Fruit fly (Drosophila melanogaster) whole organism, embryonic: ENCODE data around the gene CG14965.
A peak's percentile ranks its signal among the peaks of the same experiment; 100 is the strongest.

Experiments
- Aef1 ChIP-seq: fragments of 200-800 bp; sonication (Bioruptor generic); IDR thresholded peaks from 3 replicates; pipeline ENCODE4 v1.3.6; 2022; ENCODE audit warnings: missing biosample characterization, missing genetic modification characterization
- CG10147 ChIP-seq: fragments of 200-800 bp; sonication (Bioruptor generic); optimal IDR thresholded peaks from 2 replicates; lab custom pipeline; 2019; ENCODE audit warnings: missing biosample characterization, mild to moderate bottlenecking, missing genetic modification characterization, moderate library complexity
- CG10267 ChIP-seq: fragments of 200-800 bp; sonication (Bioruptor generic); optimal IDR thresholded peaks from 2 replicates; lab custom pipeline; 2018; ENCODE audit warnings: missing biosample characterization, mild to moderate bottlenecking, missing genetic modification characterization, moderate library complexity
- CG10543 ChIP-seq: fragments of 200-800 bp; sonication (Bioruptor generic); optimal IDR thresholded peaks from 3 replicates; lab custom pipeline; 2017; ENCODE audit warnings: missing biosample characterization, mild to moderate bottlenecking, missing genetic modification characterization, moderate library complexity
- CG10565 ChIP-seq: fragments of 200-800 bp; sonication (Bioruptor generic); optimal IDR thresholded peaks from 3 replicates; lab custom pipeline; 2016; ENCODE audit warnings: missing biosample characterization, mild to moderate bottlenecking, missing genetic modification characterization
- CG11695 ChIP-seq: fragments of 200-800 bp; sonication (Bioruptor generic); IDR thresholded peaks from 3 replicates; pipeline ENCODE4 v1.3.6; 2022; ENCODE audit warnings: missing biosample characterization, missing genetic modification characterization
- CG12659 ChIP-seq: fragments of 200-800 bp; sonication (Bioruptor generic); optimal IDR thresholded peaks from 3 replicates; lab custom pipeline; 2017; ENCODE audit warnings: mild to moderate bottlenecking, missing biosample characterization, missing genetic modification reagents, missing genetic modification characterization
- CG13775 ChIP-seq: fragments of 200-800 bp; sonication (Bioruptor generic); optimal IDR thresholded peaks from 3 replicates; lab custom pipeline; 2017; ENCODE audit warnings: missing biosample characterization, mild to moderate bottlenecking, missing genetic modification characterization
- CG14014 ChIP-seq: fragments of 200-800 bp; sonication (Bioruptor generic); IDR thresholded peaks from 2 replicates; pipeline ENCODE4 v1.3.6; 2022; ENCODE audit warnings: missing biosample characterization, missing genetic modification characterization
- CG15514 ChIP-seq: fragments of 200-800 bp; sonication (Bioruptor generic); optimal IDR thresholded peaks from 3 replicates; lab custom pipeline; 2017; ENCODE audit warnings: missing biosample characterization, missing genetic modification characterization, mild to moderate bottlenecking, moderate library complexity, missing genetic modification reagents
- CG16863 ChIP-seq: fragments of 200-800 bp; sonication (Bioruptor generic); optimal IDR thresholded peaks from 3 replicates; lab custom pipeline; 2016; ENCODE audit warnings: missing biosample characterization, missing genetic modification characterization
- CG17802 ChIP-seq: fragments of 200-800 bp; sonication (Bioruptor generic); optimal IDR thresholded peaks from 2 replicates; lab custom pipeline; 2018; ENCODE audit warnings: missing biosample characterization, mild to moderate bottlenecking, missing genetic modification characterization, moderate library complexity
- CG2116 ChIP-seq: fragments of 200-800 bp; sonication (Bioruptor generic); optimal IDR thresholded peaks from 3 replicates; lab custom pipeline; 2018; ENCODE audit warnings: missing biosample characterization, mild to moderate bottlenecking, missing genetic modification characterization
- CG34224 ChIP-seq: fragments of 200-800 bp; sonication (Bioruptor generic); IDR thresholded peaks from 3 replicates; pipeline ENCODE4 v1.3.6; 2022; ENCODE audit warnings: missing biosample characterization, missing genetic modification characterization; ENCODE audit not compliant: partially characterized antibody
- CG7357 ChIP-seq: fragments of 200-800 bp; sonication (Bioruptor generic); IDR thresholded peaks from 3 replicates; pipeline ENCODE4 v1.3.6; 2022; ENCODE audit warnings: missing biosample characterization, missing genetic modification characterization
- CG7928 ChIP-seq: fragments of 200-800 bp; sonication (Bioruptor generic); optimal IDR thresholded peaks from 2 replicates; lab custom pipeline; 2017; ENCODE audit warnings: missing biosample characterization, mild to moderate bottlenecking, missing genetic modification characterization
- CG9797 ChIP-seq: fragments of 200-800 bp; sonication (Bioruptor generic); optimal IDR thresholded peaks from 3 replicates; lab custom pipeline; 2018; ENCODE audit warnings: missing biosample characterization, mild to moderate bottlenecking, missing genetic modification characterization
- Dbx ChIP-seq: fragments of 200-800 bp; sonication (Bioruptor generic); IDR thresholded peaks from 3 replicates; pipeline ENCODE4 v1.3.6; 2022; ENCODE audit warnings: missing biosample characterization, missing genetic modification characterization
- Dek ChIP-seq: fragments of 200-800 bp; sonication (Bioruptor generic); optimal IDR thresholded peaks from 3 replicates; lab custom pipeline; 2019; ENCODE audit warnings: missing biosample characterization, mild to moderate bottlenecking, missing genetic modification characterization, moderate library complexity
- H15 ChIP-seq: fragments of 200-800 bp; sonication (Bioruptor generic); IDR thresholded peaks from 3 replicates; pipeline ENCODE4 v1.3.6; 2022; ENCODE audit warnings: missing biosample characterization, missing genetic modification characterization
- HLH4C ChIP-seq: fragments of 200-800 bp; sonication (Bioruptor generic); IDR thresholded peaks from 3 replicates; pipeline ENCODE4 v1.3.6; 2022; ENCODE audit warnings: missing biosample characterization, missing genetic modification characterization; ENCODE audit not compliant: partially characterized antibody
- Hr39 ChIP-seq: fragments of >200 bp; optimal IDR thresholded peaks from 2 replicates; lab custom pipeline; 2017
- MESR4 ChIP-seq: fragments of 200-800 bp; sonication (Bioruptor generic); optimal IDR thresholded peaks from 2 replicates; lab custom pipeline; 2018; ENCODE audit warnings: missing biosample characterization, mild to moderate bottlenecking, missing genetic modification characterization, moderate library complexity
- Max ChIP-seq: fragments of 200-800 bp; sonication (Bioruptor generic); optimal IDR thresholded peaks from 2 replicates; lab custom pipeline; 2016; ENCODE audit warnings: missing biosample characterization, mild to moderate bottlenecking, missing genetic modification characterization
- Mrtf ChIP-seq: fragments of 200-800 bp; sonication (Bioruptor generic); IDR thresholded peaks from 3 replicates; pipeline ENCODE4 v1.3.6; 2022; ENCODE audit warnings: missing biosample characterization, missing genetic modification characterization
- Myb ChIP-seq: fragments of 200-800 bp; sonication (Bioruptor generic); optimal IDR thresholded peaks from 2 replicates; lab custom pipeline; 2016; ENCODE audit warnings: missing biosample characterization, missing genetic modification characterization
- NfI ChIP-seq: fragments of 200-800 bp; sonication (Bioruptor generic); optimal IDR thresholded peaks from 3 replicates; lab custom pipeline; 2018; ENCODE audit warnings: missing biosample characterization, mild to moderate bottlenecking, missing genetic modification characterization, moderate library complexity
- PHDP ChIP-seq: fragments of 200-800 bp; sonication (Bioruptor generic); optimal IDR thresholded peaks from 3 replicates; lab custom pipeline; 2018; ENCODE audit warnings: missing biosample characterization, mild to moderate bottlenecking, missing genetic modification characterization, moderate library complexity
- Rx ChIP-seq: fragments of 200-800 bp; sonication (Bioruptor generic); IDR thresholded peaks from 2 replicates; pipeline ENCODE4 v1.3.6; 2022; ENCODE audit warnings: missing biosample characterization, missing genetic modification characterization
- caup ChIP-seq: fragments of 200-800 bp; sonication (Bioruptor generic); optimal IDR thresholded peaks from 3 replicates; lab custom pipeline; 2017; ENCODE audit warnings: missing biosample characterization, mild to moderate bottlenecking, missing genetic modification characterization, moderate library complexity; ENCODE audit not compliant: severe bottlenecking
- danr ChIP-seq: fragments of 200-800 bp; sonication (Bioruptor generic); IDR thresholded peaks from 2 replicates; pipeline ENCODE4 v1.3.6; 2022; ENCODE audit warnings: missing biosample characterization, missing genetic modification characterization
- dpn ChIP-seq, 2 experiments: fragments of 200-800 bp; sonication (Bioruptor generic); optimal IDR thresholded peaks; 3 replicates each; lab custom pipeline; 2016; ENCODE audit warnings: missing biosample characterization in 2 of 2, missing genetic modification characterization in 2 of 2
- kah ChIP-seq: fragments of 200-800 bp; sonication (Bioruptor generic); optimal IDR thresholded peaks from 2 replicates; lab custom pipeline; 2018; ENCODE audit warnings: missing biosample characterization, mild to moderate bottlenecking, missing genetic modification characterization
- salm ChIP-seq: fragments of 200-800 bp; sonication (Bioruptor generic); optimal IDR thresholded peaks from 2 replicates; lab custom pipeline; 2018; ENCODE audit warnings: missing biosample characterization, mild to moderate bottlenecking, missing genetic modification characterization
- sens ChIP-seq: fragments of 200-800 bp; sonication (Bioruptor generic); peaks from one replicate; lab custom pipeline; 2016; ENCODE audit warnings: missing biosample characterization, missing genetic modification characterization
- shn ChIP-seq: fragments of 200-800 bp; sonication (Bioruptor generic); optimal IDR thresholded peaks from 3 replicates; lab custom pipeline; 2016; ENCODE audit warnings: missing biosample characterization, missing genetic modification characterization
- tna ChIP-seq: fragments of 200-800 bp; sonication (Bioruptor generic); IDR thresholded peaks from 2 replicates; pipeline ENCODE4 v1.3.6; 2022; ENCODE audit warnings: missing biosample characterization, missing genetic modification characterization; ENCODE audit not compliant: partially characterized antibody
- unc-4 ChIP-seq: fragments of 200-800 bp; sonication (Bioruptor generic); IDR thresholded peaks from 2 replicates; pipeline ENCODE4 v1.3.6; 2022; ENCODE audit warnings: missing biosample characterization, missing genetic modification characterization; ENCODE audit not compliant: partially characterized antibody

The CG14965 gene

dm6 chr3L:3224740-3225719 is 32.7 kb upstream of the CG14965 start, which contains the start of gene Larp4B (continued):
- TF ChIP-seq shn (GFP tag; lab: Kevin White, UChicago) (no peak), MESR4 (GFP tag; lab: Kevin White, UChicago) (peak; percentile 62), CG11695 (GFP tag; lab: Robert Waterston, UW) (no peak), CG2116 (GFP tag; lab: Kevin White, UChicago) (peak; percentile 98), CG12659 (GFP tag; lab: Kevin White, UChicago) (peak; percentile 27), CG15514 (GFP tag; lab: Kevin White, UChicago) (peak; percentile 71), caup (GFP tag; lab: Kevin White, UChicago) (peak; percentile 16), CG10147 (GFP tag; lab: Kevin White, UChicago) (peak; percentile 22), CG7928 (peak; percentile 41), CG9797 (GFP tag; lab: Kevin White, UChicago) (peak; percentile 82), dpn (GFP tag; optimal IDR thresholded peaks at IDR 0.05; lab: Kevin White, UChicago) (no peak), danr (GFP tag; lab: Robert Waterston, UW) (no peak), CG10565 (GFP tag; lab: Kevin White, UChicago) (no peak), CG10267 (tag; lab: Kevin White, UChicago) (peak; percentile 24), kah (GFP tag; lab: Kevin White, UChicago) (peak; percentile 94), Max (GFP tag; lab: Kevin White, UChicago) (peak; percentile 22), Myb (GFP tag; lab: Kevin White, UChicago) (peak; percentile 90), CG34224 (GFP tag; lab: Robert Waterston, UW) (peak; percentile 55), CG16863 (no peak), CG7357 (GFP tag; lab: Robert Waterston, UW) (0 out of 3 replicates have a peak, but pooled peaks have one; percentile 21), unc-4 (GFP tag; lab: Robert Waterston, UW) (peak; percentile 66), sens (GFP tag; lab: Kevin White, UChicago) (peak; percentile 80), Dbx (GFP tag; lab: Robert Waterston, UW) (peak; percentile 44; the same call in 1 of the 3 replicates), HLH4C (peak; percentile 55; the same call in 2 of the 3 replicates), CG13775 (GFP tag; lab: Kevin White, UChicago) (peak; percentile 37), CG17802 (no peak), Dek (peak; percentile 3), Hr39 (no peak), salm (tag; lab: Kevin White, UChicago) (peak; percentile 8), Rx (no peak), H15 (GFP tag; lab: Robert Waterston, UW) (no peak), PHDP (peak; percentile 2), Mrtf (GFP tag; lab: Robert Waterston, UW) (no peak), CG14014 (GFP tag; lab: Robert Waterston, UW) (0 out of 2 replicates have a peak, but pooled peaks have one; percentile 27), tna (GFP tag; lab: Robert Waterston, UW) (no peak), NfI (GFP tag; lab: Kevin White, UChicago) (peak; percentile 21), CG10543 (no peak), Aef1 (GFP tag; lab: Robert Waterston, UW) (no peak)
